Fruit fly (Drosophila melanogaster) whole organism, prepupa: ENCODE measurements around the gene dj-1beta.

Experiments
- CG11902 ChIP-seq: fragments of 200-800 bp; sonication (Bioruptor generic); optimal IDR thresholded peaks from 3 replicates; lab custom pipeline; 2016; ENCODE audit warnings: missing biosample characterization, missing genetic modification characterization
- CG32006 ChIP-seq: fragments of 200-800 bp; sonication (Bioruptor generic); optimal IDR thresholded peaks from 3 replicates; lab custom pipeline; 2017; ENCODE audit warnings: missing biosample characterization, mild to moderate bottlenecking, missing genetic modification characterization
- CG34406 ChIP-seq: fragments of 200-800 bp; sonication (Bioruptor generic); optimal IDR thresholded peaks from 3 replicates; lab custom pipeline; 2016; ENCODE audit warnings: missing biosample characterization, missing genetic modification characterization
- CG6792 ChIP-seq: fragments of 200-800 bp; sonication (Bioruptor generic); optimal IDR thresholded peaks from 3 replicates; lab custom pipeline; 2016; ENCODE audit warnings: missing biosample characterization, missing genetic modification characterization
- CG6854 ChIP-seq: fragments of 200-800 bp; sonication (Bioruptor generic); optimal IDR thresholded peaks from 2 replicates; lab custom pipeline; 2017; ENCODE audit warnings: missing biosample characterization, mild to moderate bottlenecking, missing genetic modification characterization
- Eip78C ChIP-seq: fragments of 200-800 bp; sonication (Bioruptor generic); peaks from one replicate; lab custom pipeline; 2016; ENCODE audit warnings: missing biosample characterization, missing genetic modification characterization
- Gug ChIP-seq: fragments of 200-800 bp; sonication (Bioruptor generic); IDR thresholded peaks from 2 replicates; pipeline ENCODE4 v1.3.6; 2022; ENCODE audit warnings: missing biosample characterization, missing genetic modification characterization
- Hr4 ChIP-seq: fragments of 200-800 bp; sonication (Bioruptor generic); optimal IDR thresholded peaks from 3 replicates; lab custom pipeline; 2016; ENCODE audit warnings: missing biosample characterization, missing genetic modification characterization
- Lpt ChIP-seq: fragments of 200-800 bp; sonication (Bioruptor generic); optimal IDR thresholded peaks from 3 replicates; lab custom pipeline; 2016; ENCODE audit warnings: missing biosample characterization, missing genetic modification characterization
- Met ChIP-seq: fragments of 200-800 bp; sonication (Bioruptor generic); optimal IDR thresholded peaks from 3 replicates; lab custom pipeline; 2016; ENCODE audit warnings: missing biosample characterization, missing genetic modification characterization
- OdsH ChIP-seq: fragments of 200-800 bp; sonication (Bioruptor generic); optimal IDR thresholded peaks from 3 replicates; lab custom pipeline; 2016; ENCODE audit warnings: missing biosample characterization, missing genetic modification characterization
- Sox102F ChIP-seq: fragments of 200-800 bp; sonication (Bioruptor generic); optimal IDR thresholded peaks from 2 replicates; lab custom pipeline; 2016; ENCODE audit warnings: missing biosample characterization, mild to moderate bottlenecking, missing genetic modification characterization
- eg ChIP-seq: fragments of 200-800 bp; sonication (Bioruptor generic); IDR thresholded peaks from 3 replicates; pipeline ENCODE4 v1.3.6; 2022; ENCODE audit warnings: missing biosample characterization, missing genetic modification characterization

- TF ChIP-seq Hr4 (GFP tag; lab: Kevin White, UChicago): no peak
- TF ChIP-seq OdsH (GFP tag; lab: Kevin White, UChicago): no peak
- no peak for TF ChIP-seq eg
- no peak for TF ChIP-seq CG6792 (GFP tag; lab: Kevin White, UChicago)
- TF ChIP-seq CG32006 (GFP tag; lab: Kevin White, UChicago): no peak
- no peak for TF ChIP-seq Eip78C (GFP tag; lab: Kevin White, UChicago)
- TF ChIP-seq CG11902: no peak
- TF ChIP-seq Sox102F (GFP tag; lab: Kevin White, UChicago): no peak
- no peak for TF ChIP-seq CG34406 (GFP tag; lab: Kevin White, UChicago)
- no peak for TF ChIP-seq Met (GFP tag; lab: Kevin White, UChicago)
- no peak for TF ChIP-seq CG6854 (GFP tag; lab: Kevin White, UChicago)
- TF ChIP-seq Lpt (GFP tag; lab: Kevin White, UChicago): no peak
- TF ChIP-seq Gug (GFP tag; lab: Robert Waterston, UW): no peak
Measured at dm6 chr3R:30809287-30809933, 2.5 kb downstream of the dj-1beta start.
